Worm (Caenorhabditis elegans) whole organism, midembryonic: Measurements from ENCODE around the gene zipt-2.1.

Experiments
- T22C8.4 ChIP-seq: fragments of 200-800 bp; sonication (Bioruptor generic); IDR thresholded peaks from 2 replicates; pipeline ENCODE4 v1.3.6; 2022; ENCODE audit warnings: missing genetic modification characterization, missing compliant biosample characterization
- cog-1 ChIP-seq: sonication (generic microtip); optimal IDR thresholded peaks from 2 replicates; lab custom pipeline; 2016; ENCODE audit warnings: missing genetic modification characterization, missing compliant biosample characterization
- flt-1 ChIP-seq: fragments of 200-800 bp; sonication (Bioruptor generic); IDR thresholded peaks from 2 replicates; pipeline ENCODE4 v1.3.6; 2022; ENCODE audit warnings: missing genetic modification characterization, missing compliant biosample characterization
- ztf-23 ChIP-seq: fragments of 200-800 bp; sonication (Bioruptor generic); IDR thresholded peaks from 2 replicates; pipeline ENCODE4 v1.3.6; 2022; ENCODE audit warnings: missing genetic modification reagents, missing genetic modification characterization, missing compliant biosample characterization

DNA sequence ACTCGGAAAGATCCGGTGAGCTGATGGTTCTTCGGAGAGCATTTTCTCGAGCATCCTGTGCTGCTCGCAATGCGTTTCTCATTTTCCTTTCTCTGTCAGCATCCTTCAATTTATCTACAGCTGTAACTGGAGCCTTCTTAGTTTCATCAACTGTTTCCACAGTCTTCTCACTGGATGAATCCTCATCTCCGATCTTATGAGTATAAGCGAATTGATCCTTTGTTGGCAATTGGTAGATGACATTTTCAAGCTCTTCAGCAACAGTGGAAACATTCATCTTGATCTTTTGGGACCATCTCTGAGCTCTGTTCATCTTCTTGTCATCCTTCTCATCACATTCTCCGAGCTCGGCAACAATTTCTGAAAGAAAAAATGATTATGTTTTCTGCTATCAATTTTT, 20.1 kb upstream of the zipt-2.1 start:
- no peak for TF ChIP-seq flt-1 (GFP tag; lab: Robert Waterston, UW)
- TF ChIP-seq ztf-23 (GFP tag; lab: Robert Waterston, UW) = no peak
- no peak for TF ChIP-seq T22C8.4
- no peak for TF ChIP-seq cog-1
